Worm (Caenorhabditis elegans) whole organism, midembryonic: Measurements from ENCODE around the gene ufl-1.

Experiments used
- klf-2 ChIP-seq: fragments of 200-800 bp; sonication (Bioruptor generic); conservative IDR thresholded peaks from 2 replicates; pipeline ENCODE4 v1.3.6; 2022; ENCODE audit warnings: missing genetic modification reagents, missing genetic modification characterization, missing compliant biosample characterization
- med-1 ChIP-seq: sonication (generic microtip); optimal IDR thresholded peaks from 2 replicates; lab custom pipeline; 2017; ENCODE audit warnings: missing genetic modification characterization, mild to moderate bottlenecking, missing compliant biosample characterization, antibody characterized with exemption, missing genetic modification reagents; ENCODE audit not compliant: insufficient read depth

- TF ChIP-seq klf-2 (GFP tag; lab: Robert Waterston, UW) = no peak
- no peak for TF ChIP-seq med-1
Observed at ce11 chrIV:7051515-7051914, 14.9 kb upstream of the ufl-1 start.
